Fruit fly (Drosophila melanogaster): ENCODE results near the gene CG31550.

CG31550 gene

DNA sequence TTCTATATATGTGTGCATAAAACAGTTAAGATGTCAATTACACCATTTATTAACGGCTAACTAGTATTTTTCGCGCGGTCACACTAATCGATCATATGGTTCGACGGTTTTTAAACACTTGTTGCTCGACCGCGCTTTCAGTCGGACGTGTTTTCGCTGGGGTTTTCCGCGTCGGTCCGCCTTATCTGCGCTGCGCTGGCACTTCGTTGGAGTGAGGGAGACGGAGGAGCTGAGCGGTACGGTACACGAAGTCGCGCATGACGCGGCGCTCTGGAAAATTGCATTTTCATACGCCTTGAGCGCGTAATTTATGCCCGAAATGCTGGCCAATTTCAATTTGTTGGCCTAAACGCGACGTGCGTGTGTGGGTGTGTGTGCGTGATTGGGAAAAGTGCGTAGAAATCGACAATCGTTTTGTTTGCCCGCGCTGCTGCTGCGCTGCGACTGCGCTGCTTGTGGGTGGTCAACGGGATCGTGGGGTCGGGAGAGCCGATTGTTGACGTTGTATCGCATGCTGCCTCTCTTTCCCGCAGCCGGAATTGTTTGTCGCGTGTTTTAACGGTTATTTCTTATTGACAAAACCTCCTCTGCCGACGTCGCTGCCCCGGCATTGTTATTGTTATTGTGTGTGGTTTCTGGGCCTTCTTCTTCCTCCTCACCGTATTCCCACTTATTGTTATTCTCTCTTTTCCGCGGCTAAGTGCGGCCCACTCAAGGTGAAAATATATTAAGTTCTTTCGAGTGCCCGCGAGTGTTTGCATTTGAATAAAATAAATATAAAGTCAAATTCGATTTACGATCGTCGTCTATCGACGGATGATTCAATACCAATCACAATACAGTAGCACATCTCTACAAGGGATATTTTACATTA is 31.9 kb downstream of the CG31550 start, which contains the start of gene Itpr (continued):
- TF ChIP-seq toy (GFP tag; IDR thresholded peaks at IDR 0.05) (no peak), BtbVII (GFP tag; optimal IDR thresholded peaks at IDR 0.05) (peak; percentile 32), CG8290 (GFP tag; optimal IDR thresholded peaks at IDR 0.05) (no peak), CG8290 (tag; optimal IDR thresholded peaks at IDR 0.05) (no peak), CG11456 (GFP tag; IDR thresholded peaks at IDR 0.05) (no peak), CG13287 (GFP tag; IDR thresholded peaks at IDR 0.05; ENCODE audit: partially characterized antibody) (peak; percentile 49; the same call in 1 of the 2 replicates), CG13296 (GFP tag; optimal IDR thresholded peaks at IDR 0.05) (no peak), MBD-R2 (GFP tag; IDR thresholded peaks at IDR 0.05) (no peak), slp2 (GFP tag; optimal IDR thresholded peaks at IDR 0.05) (no peak), CG10565 (GFP tag; optimal IDR thresholded peaks at IDR 0.05) (no peak), dati (GFP tag; IDR thresholded peaks at IDR 0.05) (no peak), peb (GFP tag; IDR thresholded peaks at IDR 0.05) (no peak), disco-r (GFP tag; optimal IDR thresholded peaks at IDR 0.05) (no peak), sna (GFP tag; IDR thresholded peaks at IDR 0.05; ENCODE audit: partially characterized antibody) (peak; percentile 55), odd (GFP tag; optimal IDR thresholded peaks at IDR 0.05) (peak; percentile 9), cwo (GFP tag; optimal IDR thresholded peaks at IDR 0.05) (peak; percentile 73), HLH3B (GFP tag; IDR thresholded peaks at IDR 0.05) (no peak), Dp (GFP tag; optimal IDR thresholded peaks at IDR 0.05) (peak; percentile 37), Hmr (GFP tag; optimal IDR thresholded peaks at IDR 0.05) (no peak), luna (GFP tag; optimal IDR thresholded peaks at IDR 0.05) (no peak), D (optimal IDR thresholded peaks at IDR 0.05) (peak; percentile 24), D (GFP tag; optimal IDR thresholded peaks at IDR 0.05) (peak; percentile 17), rib (GFP tag; IDR thresholded peaks at IDR 0.05) (peak; percentile 68; the same call in 1 of the 2 replicates), CG17359 (tag; optimal IDR thresholded peaks at IDR 0.05) (no peak), CG14710 (tag; optimal IDR thresholded peaks at IDR 0.05) (no peak), cad (GFP tag; optimal IDR thresholded peaks at IDR 0.05) (no peak), CG8478 (optimal IDR thresholded peaks at IDR 0.05) (peak; percentile 59), ssp (GFP tag; IDR thresholded peaks at IDR 0.05) (no peak), CG33557 (GFP tag; optimal IDR thresholded peaks at IDR 0.05) (no peak), Dip2 (GFP tag; IDR thresholded peaks at IDR 0.05) (no peak), kay (GFP tag; optimal IDR thresholded peaks at IDR 0.05) (peak; percentile 55), CG13424 (tag; optimal IDR thresholded peaks at IDR 0.05) (no peak), emc (GFP tag; optimal IDR thresholded peaks at IDR 0.05) (no peak), CG10147 (GFP tag; optimal IDR thresholded peaks at IDR 0.05) (no peak), HmgZ (tag; optimal IDR thresholded peaks at IDR 0.05) (peak; percentile 28), HLH54F (GFP tag; optimal IDR thresholded peaks at IDR 0.05) (no peak), CG14441 (GFP tag; IDR thresholded peaks at IDR 0.05) (no peak), CG11398 (GFP tag; optimal IDR thresholded peaks at IDR 0.05) (no peak), CG6765 (GFP tag; optimal IDR thresholded peaks at IDR 0.05) (no peak), Rx (GFP tag; IDR thresholded peaks at IDR 0.05) (no peak), MESR4 (GFP tag; optimal IDR thresholded peaks at IDR 0.05) (peak; percentile 41), Hr39 (optimal IDR thresholded peaks at IDR 0.05) (no peak), wdn (GFP tag; IDR thresholded peaks at IDR 0.05) (no peak), sug (tag; optimal IDR thresholded peaks at IDR 0.05) (peak; percentile 57), CG7372 (GFP tag; IDR thresholded peaks at IDR 0.05) (no peak), CG16863 (GFP tag; optimal IDR thresholded peaks at IDR 0.05) (no peak), CG15601 (tag; optimal IDR thresholded peaks at IDR 0.05) (no peak), trh (GFP tag; optimal IDR thresholded peaks at IDR 0.05) (no peak), gem (tag; optimal IDR thresholded peaks at IDR 0.05) (no peak), CG4854 (GFP tag; optimal IDR thresholded peaks at IDR 0.05) (no peak), Ravus (GFP tag; IDR thresholded peaks at IDR 0.05) (no peak)

All from whole organism, embryonic.